Fruit fly (Drosophila melanogaster): ENCODE measurements around the gene RpS19b.

Gene RpS19b

DNA sequence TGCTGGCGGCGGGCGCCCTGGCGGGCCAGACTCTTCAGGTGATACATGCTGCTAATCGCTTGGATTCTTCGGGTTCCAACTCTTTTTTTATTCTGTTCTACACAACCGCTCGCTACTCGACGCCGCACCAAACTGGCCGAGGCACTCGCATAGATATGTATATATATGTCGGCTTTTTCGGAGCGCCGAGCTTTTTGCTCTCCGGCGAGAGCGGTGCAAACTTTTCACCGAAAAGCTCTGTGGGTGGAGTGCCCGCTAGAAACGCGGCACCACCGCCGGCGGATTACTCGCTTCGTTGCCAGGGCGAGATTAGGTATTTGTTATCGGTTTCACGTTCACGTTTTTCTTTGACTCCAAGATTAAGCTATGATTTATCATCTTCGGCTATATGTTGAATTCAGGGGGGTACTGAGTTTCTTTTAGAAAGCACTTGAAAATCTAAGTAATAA is 9.7 kb upstream of the RpS19b start, which contains the start of gene Gdh (continued):
- TF ChIP-seq hbn (GFP tag; IDR thresholded peaks at IDR 0.05; ENCODE audit: partially characterized antibody) (peak; percentile 25; the same call in 1 of the 2 replicates), CG3065 (GFP tag; optimal IDR thresholded peaks at IDR 0.05) (no peak), CG18599 (GFP tag; optimal IDR thresholded peaks at IDR 0.05) (peak; percentile 55), tna (GFP tag; IDR thresholded peaks at IDR 0.05; ENCODE audit: partially characterized antibody) (peak; percentile 65; the same call in 1 of the 2 replicates), inv (GFP tag; IDR thresholded peaks at IDR 0.05; ENCODE audit: partially characterized antibody) (peak; percentile 37; the same call in 1 of the 2 replicates), HLHmδ (GFP tag; optimal IDR thresholded peaks at IDR 0.05) (no peak), exex (tag; optimal IDR thresholded peaks at IDR 0.05) (peak; percentile 36), Meics (GFP tag; optimal IDR thresholded peaks at IDR 0.05) (peak; percentile 18), vvl (GFP tag; IDR thresholded peaks at IDR 0.05) (peak; percentile 65), pzg (GFP tag; optimal IDR thresholded peaks at IDR 0.05) (peak; percentile 17), CG6765 (GFP tag; optimal IDR thresholded peaks at IDR 0.05) (peak; percentile 21), Ravus (GFP tag; IDR thresholded peaks at IDR 0.05) (no peak), row (GFP tag; IDR thresholded peaks at IDR 0.05) (peak; percentile 36; the same call in 1 of the 3 replicates), CG17359 (tag; optimal IDR thresholded peaks at IDR 0.05) (peak; percentile 22), sna (GFP tag; IDR thresholded peaks at IDR 0.05; ENCODE audit: partially characterized antibody) (peak; percentile 63), CG10543 (GFP tag; optimal IDR thresholded peaks at IDR 0.05) (peak; percentile 77), ara (GFP tag; IDR thresholded peaks at IDR 0.05) (no peak), CG30403 (GFP tag; optimal IDR thresholded peaks at IDR 0.05) (no peak), ken (GFP tag; IDR thresholded peaks at IDR 0.05) (peak; percentile 11; the same call in 1 of the 3 replicates), Eip74EF (GFP tag; optimal IDR thresholded peaks at IDR 0.05) (peak in 1 of 2 experiments; percentile 30), Stat92E (GFP tag; optimal IDR thresholded peaks at IDR 0.05) (peak in 1 of 3 experiments; percentile 12), CG13287 (GFP tag; IDR thresholded peaks at IDR 0.05; ENCODE audit: partially characterized antibody) (peak; percentile 74; the same call in 1 of the 2 replicates), ems (GFP tag; optimal IDR thresholded peaks at IDR 0.05) (peak; percentile 28), CG10147 (GFP tag; optimal IDR thresholded peaks at IDR 0.05) (peak; percentile 35), unc-4 (GFP tag; IDR thresholded peaks at IDR 0.05; ENCODE audit: partially characterized antibody) (peak; percentile 59), CG11723 (GFP tag; optimal IDR thresholded peaks at IDR 0.05) (no peak), mam (GFP tag; optimal IDR thresholded peaks at IDR 0.05) (peak; percentile 11), Pdp1 (GFP tag; optimal IDR thresholded peaks at IDR 0.05) (peak in 1 of 2 experiments; percentile 23), gro (GFP tag; optimal IDR thresholded peaks at IDR 0.05) (peak; percentile 35), onecut (GFP tag; IDR thresholded peaks at IDR 0.05) (peak; percentile 43), CG32767 (GFP tag; IDR thresholded peaks at IDR 0.05) (peak; percentile 45; the same call in 1 of the 2 replicates), CG15514 (GFP tag; optimal IDR thresholded peaks at IDR 0.05) (peak; percentile 49), sqz (GFP tag; optimal IDR thresholded peaks at IDR 0.05) (peak; percentile 36), YL-1 (GFP tag; optimal IDR thresholded peaks at IDR 0.05) (peak; percentile 30), HmgZ (tag; optimal IDR thresholded peaks at IDR 0.05) (peak; percentile 64), gsb (GFP tag; IDR thresholded peaks at IDR 0.05) (0 out of 2 replicates have a peak, but pooled peaks have one; percentile 6), Bgb (GFP tag; IDR thresholded peaks at IDR 0.05; ENCODE audit: partially characterized antibody) (peak; percentile 68; the same call in 1 of the 2 replicates), rib (GFP tag; IDR thresholded peaks at IDR 0.05) (0 out of 2 replicates have a peak, but pooled peaks have one; percentile 49), lilli (GFP tag; optimal IDR thresholded peaks at IDR 0.05) (peak; percentile 62), dysf (GFP tag; IDR thresholded peaks at IDR 0.05) (0 out of 3 replicates have a peak, but pooled peaks have one; percentile 18), bcd (GFP tag; optimal IDR thresholded peaks at IDR 0.05) (peak; percentile 4), Oli (tag; optimal IDR thresholded peaks at IDR 0.05) (no peak), CG11085 (GFP tag; IDR thresholded peaks at IDR 0.05) (peak; percentile 26; the same call in 1 of the 2 replicates), CG3281 (GFP tag; optimal IDR thresholded peaks at IDR 0.05) (peak; percentile 54), tgo (GFP tag; IDR thresholded peaks at IDR 0.05) (no peak), Rfx (GFP tag; IDR thresholded peaks at IDR 0.05) (peak; percentile 64), CG17385 (GFP tag; optimal IDR thresholded peaks at IDR 0.05) (peak; percentile 52), CG8089 (GFP tag; optimal IDR thresholded peaks at IDR 0.05) (no peak)
